Worm (Caenorhabditis elegans) whole organism, L1 larva: ENCODE results near the gene Y67A10A.3.

Experiments used
- elt-2 ChIP-seq: sonication (generic microtip); optimal IDR thresholded peaks from 2 replicates; lab custom pipeline; 2016; ENCODE audit warnings: missing genetic modification characterization, mild to moderate bottlenecking, inconsistent platforms, missing compliant biosample characterization, missing genetic modification reagents
- lsy-2 ChIP-seq, 2 experiments: fragments of 150-350 bp; optimal IDR thresholded peaks; 2 replicates each; lab custom pipeline; 2014; ENCODE audit warnings: missing biosample characterization in 2 of 2, missing genetic modification characterization in 2 of 2
- mef-2 ChIP-seq: fragments of 150-350 bp; optimal IDR thresholded peaks from 2 replicates; lab custom pipeline; 2014; ENCODE audit warnings: missing biosample characterization, missing genetic modification characterization
- nhr-237 ChIP-seq: fragments of 150-350 bp; optimal IDR thresholded peaks from 2 replicates; lab custom pipeline; 2014; ENCODE audit warnings: missing biosample characterization, missing genetic modification characterization
- skn-1 ChIP-seq: fragments of 150-350 bp; optimal IDR thresholded peaks from 2 replicates; lab custom pipeline; 2014; ENCODE audit warnings: missing biosample characterization, missing genetic modification characterization

- TF ChIP-seq mef-2 (tag; lab: Kevin White, UChicago) (no peak), elt-2 (tag; lab: Kevin White, UChicago) (no peak), skn-1 (tag; lab: Kevin White, UChicago) (no peak), lsy-2 (tag; optimal IDR thresholded peaks at IDR 0.05; lab: Kevin White, UChicago) (no peak), nhr-237 (no peak)
Observed at ce11 chrIV:14339657-14340056, 5.4 kb upstream of the Y67A10A.3 start, which contains the start of gene Y67A10A.11.
